Worm (Caenorhabditis elegans) whole organism, dauer: Measurements from ENCODE around the gene set-2.

Experiments
- unc-62 ChIP-seq: sonication (generic microtip); optimal IDR thresholded peaks from 2 replicates; lab custom pipeline; 2017; ENCODE audit warnings: missing biosample characterization, missing genetic modification reagents, missing genetic modification characterization

set-2 gene

ce11 chrIII:4905405-4905804 lies 24.6 kb downstream of the set-2 start, which contains the start of gene F26F4.8:
Gene F26F4.8, minus strand, starts transcription at chrIII:4905473.
- TF ChIP-seq unc-62 (GFP tag; lab: Kevin White, UChicago): no peak

ce11 chrIII:4903784-4904183 lies 26.2 kb downstream of the set-2 start, which contains the start of gene kbp-2:
Gene kbp-2, minus strand, starts transcription at chrIII:4903884.
- TF ChIP-seq unc-62 (GFP tag; lab: Kevin White, UChicago): no peak

ce11 chrIII:4900260-4900659 lies 29.7 kb downstream of the set-2 start, which contains the start of gene tag-340:
Gene tag-340, plus strand, starts transcription at chrIII:4900508.
- no peak for TF ChIP-seq unc-62 (GFP tag; lab: Kevin White, UChicago)

ce11 chrIII:4899728-4900127 lies 30.3 kb downstream of the set-2 start:
- TF ChIP-seq unc-62 (GFP tag; lab: Kevin White, UChicago): no peak

- TF ChIP-seq unc-62 (GFP tag; lab: Kevin White, UChicago): no peak
These were observed 30.9 kb downstream of the set-2 start, which contains the start of gene nhl-2 for ce11 chrIII:4899035-4899578. Gene nhl-2, minus strand, starts transcription at chrIII:4899085.

- no peak for TF ChIP-seq unc-62 (GFP tag; lab: Kevin White, UChicago)
These were observed 34.7 kb downstream of the set-2 start for ce11 chrIII:4895313-4895712.

- no peak for TF ChIP-seq unc-62 (GFP tag; lab: Kevin White, UChicago)
These were observed 36.5 kb downstream of the set-2 start, which contains the start of gene F26F4.6 for ce11 chrIII:4893540-4893939. Gene F26F4.6, minus strand, starts transcription at chrIII:4893640.

- no peak for TF ChIP-seq unc-62 (GFP tag; lab: Kevin White, UChicago)
These were observed 39.0 kb downstream of the set-2 start, which contains the start of gene F26F4.5 for ce11 chrIII:4890997-4891396. Gene F26F4.5, minus strand, starts transcription at chrIII:4891252.

ce11 chrIII:4887291-4887690 lies 42.7 kb downstream of the set-2 start, which contains the start of gene clec-6:
Gene clec-6, minus strand, starts transcription at chrIII:4887444.
- TF ChIP-seq unc-62 (GFP tag; lab: Kevin White, UChicago): no peak

- no peak for TF ChIP-seq unc-62 (GFP tag; lab: Kevin White, UChicago)
These were observed 46.6 kb downstream of the set-2 start, which contains the start of gene clec-5 for ce11 chrIII:4883429-4883828. Gene clec-5, minus strand, starts transcription at chrIII:4883606.

- no peak for TF ChIP-seq unc-62 (GFP tag; lab: Kevin White, UChicago)
These were observed 48.0 kb downstream of the set-2 start for ce11 chrIII:4881955-4882354.

- TF ChIP-seq unc-62 (GFP tag; lab: Kevin White, UChicago): no peak
These were observed 50.6 kb downstream of the set-2 start, which contains the start of gene C35D10.1 for ce11 chrIII:4879445-4879844. Gene C35D10.1, plus strand, starts transcription at chrIII:4879745.

ce11 chrIII:4878281-4878680 lies 51.7 kb downstream of the set-2 start, which contains the start of the genes tost-1 and arx-6:
Gene tost-1, minus strand, starts transcription at chrIII:4878311.
Gene arx-6, plus strand, starts transcription at chrIII:4878658.
- no peak for TF ChIP-seq unc-62 (GFP tag; lab: Kevin White, UChicago)

- TF ChIP-seq unc-62 (GFP tag; lab: Kevin White, UChicago): no peak
These were observed 54.3 kb downstream of the set-2 start for ce11 chrIII:4875663-4876062.

- TF ChIP-seq unc-62 (GFP tag; lab: Kevin White, UChicago): no peak
These were observed 55.3 kb downstream of the set-2 start, which contains the start of gene C35D10.12 for ce11 chrIII:4874671-4875070. Gene C35D10.12, minus strand, starts transcription at chrIII:4874771.

- TF ChIP-seq unc-62 (GFP tag; lab: Kevin White, UChicago): no peak
These were observed 56.6 kb downstream of the set-2 start for ce11 chrIII:4873395-4873794.
